Worm (Caenorhabditis elegans) whole organism, midembryonic: ENCODE measurements around the gene F41E6.12.

Experiments used
- cog-1 ChIP-seq: sonication (generic microtip); optimal IDR thresholded peaks from 2 replicates; lab custom pipeline; 2016; ENCODE audit warnings: missing genetic modification characterization, missing compliant biosample characterization
- flt-1 ChIP-seq: fragments of 200-800 bp; sonication (Bioruptor generic); IDR thresholded peaks from 2 replicates; pipeline ENCODE4 v1.3.6; 2022; ENCODE audit warnings: missing genetic modification characterization, missing compliant biosample characterization

DNA sequence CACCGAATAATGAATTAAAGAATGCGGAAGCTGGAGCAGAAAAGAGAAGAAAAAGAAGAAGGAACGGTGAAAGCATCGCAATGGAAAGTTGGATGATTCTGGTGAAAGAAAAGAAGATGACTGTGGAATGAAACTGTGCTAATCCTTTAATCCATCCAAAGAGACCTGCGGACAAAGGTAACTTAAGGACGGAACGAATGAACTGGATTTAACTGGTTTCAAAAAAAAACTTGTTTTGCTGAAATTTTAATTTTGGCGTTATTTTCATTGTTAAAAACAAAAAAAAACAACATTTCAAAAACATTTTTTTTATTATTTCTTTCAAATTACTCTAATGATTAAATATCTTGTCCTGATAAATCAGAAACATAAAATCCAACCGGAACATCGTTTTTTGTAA is 8.0 kb upstream of the F41E6.12 start, which contains the start of gene grl-12:
- no peak for TF ChIP-seq flt-1
- no peak for TF ChIP-seq cog-1 (tag; lab: Kevin White, UChicago)
